Fruit fly (Drosophila melanogaster) whole organism, prepupa: Measurements from ENCODE around the gene scf.
A peak's percentile ranks its signal among the peaks of the same experiment; 100 is the strongest.

ENCODE experiments used
- Blimp-1 ChIP-seq: fragments of 200-800 bp; sonication (Bioruptor generic); optimal IDR thresholded peaks from 3 replicates; lab custom pipeline; 2017; ENCODE audit warnings: missing biosample characterization, missing genetic modification characterization, mild to moderate bottlenecking, moderate library complexity, missing genetic modification reagents
- CG16779 ChIP-seq: fragments of 200-800 bp; sonication (Bioruptor generic); optimal IDR thresholded peaks from 3 replicates; lab custom pipeline; 2017; ENCODE audit warnings: missing biosample characterization, mild to moderate bottlenecking, missing genetic modification characterization
- CG34406 ChIP-seq: fragments of 200-800 bp; sonication (Bioruptor generic); optimal IDR thresholded peaks from 3 replicates; lab custom pipeline; 2016; ENCODE audit warnings: missing biosample characterization, missing genetic modification characterization
- CG6276 ChIP-seq: fragments of 200-800 bp; sonication (Bioruptor generic); optimal IDR thresholded peaks from 2 replicates; lab custom pipeline; 2017; ENCODE audit warnings: missing biosample characterization, mild to moderate bottlenecking, missing genetic modification characterization
- CG6854 ChIP-seq: fragments of 200-800 bp; sonication (Bioruptor generic); optimal IDR thresholded peaks from 2 replicates; lab custom pipeline; 2017; ENCODE audit warnings: missing biosample characterization, mild to moderate bottlenecking, missing genetic modification characterization
- CG8319 ChIP-seq: fragments of 200-800 bp; sonication (Bioruptor generic); optimal IDR thresholded peaks from 3 replicates; lab custom pipeline; 2016; ENCODE audit warnings: missing biosample characterization, missing genetic modification characterization
- Eip78C ChIP-seq: fragments of 200-800 bp; sonication (Bioruptor generic); peaks from one replicate; lab custom pipeline; 2016; ENCODE audit warnings: missing biosample characterization, missing genetic modification characterization
- Gug ChIP-seq: fragments of 200-800 bp; sonication (Bioruptor generic); IDR thresholded peaks from 2 replicates; pipeline ENCODE4 v1.3.6; 2022; ENCODE audit warnings: missing biosample characterization, missing genetic modification characterization
- Hr38 ChIP-seq: sonication (Bioruptor generic); optimal IDR thresholded peaks from 2 replicates; lab custom pipeline; 2016; ENCODE audit warnings: missing biosample characterization, missing genetic modification characterization
- Hr39 ChIP-seq: fragments of 200-800 bp; sonication (Bioruptor generic); optimal IDR thresholded peaks from 2 replicates; lab custom pipeline; 2016; ENCODE audit warnings: missing biosample characterization, missing genetic modification characterization
- Hr4 ChIP-seq: fragments of 200-800 bp; sonication (Bioruptor generic); optimal IDR thresholded peaks from 3 replicates; lab custom pipeline; 2016; ENCODE audit warnings: missing biosample characterization, missing genetic modification characterization
- dac ChIP-seq: fragments of 200-800 bp; sonication (Bioruptor generic); optimal IDR thresholded peaks from 2 replicates; lab custom pipeline; 2017; ENCODE audit warnings: missing biosample characterization, mild to moderate bottlenecking, missing genetic modification characterization
- spab ChIP-seq: fragments of 200-800 bp; sonication (Bioruptor generic); optimal IDR thresholded peaks from 2 replicates; lab custom pipeline; 2017; ENCODE audit warnings: missing biosample characterization, mild to moderate bottlenecking, missing genetic modification characterization, missing genetic modification reagents

DNA sequence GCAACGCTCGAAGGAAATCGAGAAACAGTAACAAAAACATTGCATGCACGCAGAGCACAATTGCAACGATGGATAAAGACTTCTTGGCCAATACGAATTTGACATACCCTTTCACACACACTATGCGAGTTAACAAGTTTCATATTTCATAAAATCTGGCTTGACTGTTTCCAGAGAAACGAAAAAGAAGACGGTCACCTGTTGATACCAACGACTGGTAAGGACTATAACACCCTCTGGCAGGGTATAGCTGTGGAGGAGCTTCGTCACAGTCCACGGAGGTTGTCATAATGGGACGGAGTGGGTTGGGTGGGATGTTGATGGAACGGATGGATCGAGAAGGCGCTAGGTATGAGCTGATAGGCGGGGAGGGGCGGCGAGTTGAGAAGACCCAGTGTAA lies 49.8 kb downstream of the scf start:
- TF ChIP-seq dac (peak; percentile 74), CG16779 (no peak), CG6854 (GFP tag; lab: Kevin White, UChicago) (peak; percentile 31), CG8319 (GFP tag; lab: Kevin White, UChicago) (peak; percentile 69), Hr4 (peak; percentile 89), Hr39 (peak; percentile 83), spab (GFP tag; lab: Kevin White, UChicago) (peak; percentile 48), Eip78C (GFP tag; lab: Kevin White, UChicago) (peak; percentile 92), Hr38 (GFP tag; lab: Kevin White, UChicago) (no peak), Blimp-1 (no peak), CG34406 (peak; percentile 70), Gug (GFP tag; lab: Robert Waterston, UW) (peak; percentile 73), CG6276 (no peak)
